Fruit fly (Drosophila melanogaster): Measurements from ENCODE around the gene CG32365.

CG32365 gene

DNA sequence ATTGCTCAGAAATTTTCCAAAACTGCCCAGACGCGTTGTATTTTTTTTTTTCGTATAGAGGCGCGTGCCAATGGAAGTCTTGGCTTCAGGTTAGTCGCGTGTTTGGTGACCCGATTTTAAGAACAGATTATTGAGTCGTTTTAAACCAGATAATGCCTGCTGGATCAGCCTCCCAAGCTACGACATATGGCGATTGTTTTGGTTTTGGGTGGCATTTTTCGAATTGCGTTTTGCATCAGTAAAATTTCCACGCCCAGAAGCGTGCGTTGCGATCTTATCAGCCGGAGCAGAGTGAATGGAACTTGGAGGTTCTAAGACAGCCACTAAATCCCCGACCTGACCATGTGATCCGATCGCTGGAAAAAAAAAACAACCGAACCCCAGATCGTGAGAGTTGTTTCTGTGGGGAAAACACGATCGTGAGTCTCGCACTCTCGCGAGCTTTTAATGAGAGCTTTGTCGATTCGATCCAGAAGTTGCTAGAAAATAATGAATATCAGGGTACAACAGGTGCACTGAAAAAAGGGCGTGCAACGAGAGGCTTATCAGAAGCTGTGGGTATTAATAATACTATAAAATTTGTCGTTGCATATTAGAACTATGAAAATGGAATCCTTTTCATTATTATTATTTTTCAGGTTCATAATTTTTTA is 3.6 kb upstream of the CG32365 start (continued):
- TF ChIP-seq Ptx1 (GFP tag; IDR thresholded peaks at IDR 0.05) (0 out of 2 replicates have a peak, but pooled peaks have one; percentile 15), twi (tag; optimal IDR thresholded peaks at IDR 0.05) (no peak), nmo (GFP tag; optimal IDR thresholded peaks at IDR 0.05) (peak; percentile 11), CG10543 (GFP tag; optimal IDR thresholded peaks at IDR 0.05) (peak; percentile 62), NFAT (GFP tag; IDR thresholded peaks at IDR 0.05) (peak; percentile 22; the same call in 1 of the 2 replicates), ftz-f1 (GFP tag; optimal IDR thresholded peaks at IDR 0.05) (peak; percentile 33), Pdp1 (GFP tag; optimal IDR thresholded peaks at IDR 0.05) (peak in 1 of 2 experiments; percentile 25), Med (GFP tag) (peak; percentile 10), CG11695 (GFP tag; IDR thresholded peaks at IDR 0.05) (no peak), fd102C (GFP tag; optimal IDR thresholded peaks at IDR 0.05) (no peak), CG13894 (tag; optimal IDR thresholded peaks at IDR 0.05) (peak; percentile 5), cwo (GFP tag; optimal IDR thresholded peaks at IDR 0.05) (peak; percentile 94), danr (GFP tag; IDR thresholded peaks at IDR 0.05) (no peak), CG9727 (GFP tag; optimal IDR thresholded peaks at IDR 0.05) (peak; percentile 21), CG12769 (tag; optimal IDR thresholded peaks at IDR 0.05) (peak; percentile 56), hb (GFP tag; IDR thresholded peaks at IDR 0.05; ENCODE audit: partially characterized antibody) (no peak)

DNA sequence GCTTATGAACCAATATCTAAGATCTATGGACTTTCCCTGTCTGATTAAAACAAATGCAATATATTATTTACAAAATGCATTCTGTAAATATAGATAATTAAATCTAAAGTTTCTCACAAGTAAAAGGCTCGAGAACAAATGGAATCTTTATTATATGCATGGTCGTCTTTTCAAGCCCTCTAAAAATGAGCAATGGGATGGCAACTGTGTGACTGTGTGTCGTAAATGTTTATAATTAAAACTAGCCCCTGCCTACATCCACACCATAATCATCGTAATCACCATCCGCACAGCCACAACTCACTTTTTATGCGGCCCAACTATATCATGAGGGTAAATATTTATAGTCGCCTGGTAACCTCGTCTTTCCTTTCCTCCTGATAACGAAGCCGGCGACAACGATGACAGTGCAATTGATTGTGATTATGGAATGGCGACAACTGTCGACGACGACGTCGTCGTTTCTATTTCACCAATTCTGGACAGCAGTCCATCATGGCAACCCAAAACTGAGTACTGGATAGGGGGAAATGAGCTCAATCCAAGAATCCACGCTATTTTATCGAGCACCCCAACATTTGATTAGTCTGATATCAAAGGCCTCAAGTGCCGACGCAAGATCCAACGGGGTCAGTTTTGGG is 3.0 kb upstream of the CG32365 start:
- TF ChIP-seq CG12219 (GFP tag; optimal IDR thresholded peaks at IDR 0.05) (no peak), Xbp1 (GFP tag; optimal IDR thresholded peaks at IDR 0.05) (no peak), Sin3A (optimal IDR thresholded peaks at IDR 0.05) (no peak), Dbx (GFP tag; IDR thresholded peaks at IDR 0.05) (no peak), CG7987 (GFP tag; optimal IDR thresholded peaks at IDR 0.05) (peak; percentile 16), Hr78 (GFP tag; optimal IDR thresholded peaks at IDR 0.05) (peak in 1 of 2 experiments; percentile 75), eve (GFP tag; optimal IDR thresholded peaks at IDR 0.05) (peak in 1 of 2 experiments; percentile 19), slou (GFP tag; optimal IDR thresholded peaks at IDR 0.05) (no peak), sens (GFP tag) (peak; percentile 42), cad (GFP tag; optimal IDR thresholded peaks at IDR 0.05) (no peak), unpg (GFP tag; optimal IDR thresholded peaks at IDR 0.05) (peak; percentile 9), CG17568 (GFP tag; optimal IDR thresholded peaks at IDR 0.05) (peak; percentile 39), ci (GFP tag; IDR thresholded peaks at IDR 0.05) (no peak; the same call in 2 of the 3 replicates), CG10543 (GFP tag; optimal IDR thresholded peaks at IDR 0.05) (peak; percentile 70), CG9727 (GFP tag; optimal IDR thresholded peaks at IDR 0.05) (peak; percentile 0), lilli (GFP tag; optimal IDR thresholded peaks at IDR 0.05) (no peak), MTF-1 (GFP tag; optimal IDR thresholded peaks at IDR 0.05; ENCODE audit: borderline replicate concordance) (no peak), Sry-β (GFP tag; optimal IDR thresholded peaks at IDR 0.05) (no peak), CG12155 (GFP tag; optimal IDR thresholded peaks at IDR 0.05) (no peak), CG12071 (GFP tag; optimal IDR thresholded peaks at IDR 0.05) (no peak), Dref (GFP tag; IDR thresholded peaks at IDR 0.05) (no peak), maf-S (GFP tag; optimal IDR thresholded peaks at IDR 0.05) (no peak), CG11560 (tag; IDR thresholded peaks at IDR 0.05) (no peak), exex (tag; optimal IDR thresholded peaks at IDR 0.05) (peak; percentile 80), vvl (GFP tag; IDR thresholded peaks at IDR 0.05) (no peak), CG34376 (GFP tag; optimal IDR thresholded peaks at IDR 0.05) (peak; percentile 90), Opbp (GFP tag; IDR thresholded peaks at IDR 0.05; ENCODE audit: partially characterized antibody) (no peak), Side (GFP tag; optimal IDR thresholded peaks at IDR 0.05) (no peak), row (GFP tag; IDR thresholded peaks at IDR 0.05) (no peak), tna (GFP tag; IDR thresholded peaks at IDR 0.05; ENCODE audit: partially characterized antibody) (no peak), sd (tag; optimal IDR thresholded peaks at IDR 0.05) (peak; percentile 64), bowl (GFP tag; IDR thresholded peaks at IDR 0.05) (no peak), Fer1 (GFP tag; optimal IDR thresholded peaks at IDR 0.05) (peak; percentile 22), CG7745 (tag; optimal IDR thresholded peaks at IDR 0.05) (no peak)

All from whole organism, embryonic.